Worm (Caenorhabditis elegans) whole organism, L1 larva: ENCODE measurements around the gene clec-47.

Source experiments
- C16A3.4 ChIP-seq: fragments of 150-350 bp; optimal IDR thresholded peaks from 2 replicates; lab custom pipeline; 2014; ENCODE audit warnings: missing biosample characterization, missing genetic modification characterization
- F16B12.6 ChIP-seq: fragments of 150-350 bp; optimal IDR thresholded peaks from 2 replicates; lab custom pipeline; 2014; ENCODE audit warnings: missing biosample characterization, missing genetic modification characterization
- Y116A8C.19 ChIP-seq: sonication (generic microtip); optimal IDR thresholded peaks from 2 replicates; lab custom pipeline; 2016; ENCODE audit warnings: missing compliant biosample characterization, missing genetic modification characterization, borderline replicate concordance
- aly-2 ChIP-seq: fragments of 150-350 bp; optimal IDR thresholded peaks from 2 replicates; lab custom pipeline; 2014; ENCODE audit warnings: missing biosample characterization, missing genetic modification characterization
- blmp-1 ChIP-seq: fragments of 150-350 bp; optimal IDR thresholded peaks from 2 replicates; lab custom pipeline; 2014; ENCODE audit warnings: missing biosample characterization, missing genetic modification characterization
- ceh-63 ChIP-seq: fragments of 200-800 bp; sonication (Bioruptor generic); optimal IDR thresholded peaks from 2 replicates; lab custom pipeline; 2018; ENCODE audit warnings: mild to moderate bottlenecking, missing genetic modification characterization, missing compliant biosample characterization
- ceh-90 ChIP-seq: sonication (generic microtip); optimal IDR thresholded peaks from 2 replicates; lab custom pipeline; 2016; ENCODE audit warnings: missing genetic modification characterization, missing compliant biosample characterization
- ces-1 ChIP-seq: fragments of 150-350 bp; optimal IDR thresholded peaks from 2 replicates; lab custom pipeline; 2014; ENCODE audit warnings: missing biosample characterization, missing genetic modification reagents, missing genetic modification characterization
- dpl-1 ChIP-seq, 3 experiments: fragments of 150-350 bp in 2 of 3; sonication (generic microtip) in 1 of 3; optimal IDR thresholded peaks; 2 replicates each; lab custom pipeline; 2014 to 2017; ENCODE audit warnings: missing biosample characterization in 3 of 3, missing genetic modification characterization in 3 of 3, missing genetic modification reagents in 3 of 3
- efl-1 ChIP-seq, 4 experiments: fragments of 150-350 bp; optimal IDR thresholded peaks in 3 of 4; peaks in 1 of 4; 1 replicate in 1 of 4; 2 replicates in 3 of 4; lab custom pipeline; 2014; ENCODE audit warnings: missing biosample characterization in 2 of 4, missing genetic modification characterization in 2 of 4, missing genetic modification reagents in 2 of 4
- elt-2 ChIP-seq: sonication (generic microtip); optimal IDR thresholded peaks from 2 replicates; lab custom pipeline; 2016; ENCODE audit warnings: missing genetic modification characterization, mild to moderate bottlenecking, inconsistent platforms, missing compliant biosample characterization, missing genetic modification reagents
- elt-3 ChIP-seq, 6 experiments: fragments of 150-350 bp in 1 of 6; sonication (generic microtip); optimal IDR thresholded peaks; 2 replicates each; lab custom pipeline; 2017 to 2018; ENCODE audit warnings: missing biosample characterization in 6 of 6, missing genetic modification characterization in 6 of 6, inconsistent platforms in 1 of 6
- fkh-10 ChIP-seq: sonication (generic microtip); optimal IDR thresholded peaks from 2 replicates; lab custom pipeline; 2017; ENCODE audit warnings: missing biosample characterization, missing genetic modification reagents, missing genetic modification characterization
- fkh-4 ChIP-seq: sonication (generic microtip); optimal IDR thresholded peaks from 2 replicates; lab custom pipeline; 2016; ENCODE audit warnings: missing compliant biosample characterization, missing genetic modification characterization, borderline replicate concordance
- grh-1 ChIP-seq: fragments of 200-800 bp; sonication (Bioruptor generic); IDR thresholded peaks from 2 replicates; pipeline ENCODE4 v1.3.6; 2022; ENCODE audit warnings: missing genetic modification reagents, missing genetic modification characterization, missing compliant biosample characterization
- hpl-2 ChIP-seq: fragments of 150-350 bp; optimal IDR thresholded peaks from 2 replicates; lab custom pipeline; 2014; ENCODE audit warnings: missing biosample characterization, missing genetic modification reagents, missing genetic modification characterization
- irx-1 ChIP-seq: sonication (generic microtip); optimal IDR thresholded peaks from 2 replicates; lab custom pipeline; 2016; ENCODE audit warnings: missing genetic modification characterization, missing compliant biosample characterization
- isw-1 ChIP-seq: fragments of 200-800 bp; sonication (Bioruptor generic); IDR thresholded peaks from 2 replicates; pipeline ENCODE4 v1.3.6; 2022; ENCODE audit warnings: missing genetic modification characterization, missing compliant biosample characterization
- jun-1 ChIP-seq: fragments of 150-350 bp; optimal IDR thresholded peaks from 2 replicates; lab custom pipeline; 2014; ENCODE audit warnings: missing biosample characterization, missing genetic modification reagents, missing genetic modification characterization
- lin-13 ChIP-seq: fragments of 150-350 bp; optimal IDR thresholded peaks from 2 replicates; lab custom pipeline; 2014; ENCODE audit warnings: missing biosample characterization, missing genetic modification reagents, missing genetic modification characterization
- lin-14 ChIP-seq: fragments of 200-800 bp; sonication (Bioruptor generic); optimal IDR thresholded peaks from 2 replicates; lab custom pipeline; 2018; ENCODE audit warnings: mild to moderate bottlenecking, missing genetic modification characterization, moderate library complexity, missing compliant biosample characterization
- lin-15B ChIP-seq: fragments of 150-350 bp; sonication (generic microtip); optimal IDR thresholded peaks from 3 replicates; lab custom pipeline; 2014; ENCODE audit warnings: missing biosample characterization, missing genetic modification characterization
- lin-35 ChIP-seq, 2 experiments: fragments of 150-350 bp; optimal IDR thresholded peaks; 2 replicates each; lab custom pipeline; 2014; ENCODE audit warnings: missing biosample characterization in 2 of 2, missing genetic modification characterization in 2 of 2, missing genetic modification reagents in 2 of 2
- lin-39 ChIP-seq: fragments of 150-350 bp; optimal IDR thresholded peaks from 2 replicates; lab custom pipeline; 2014; ENCODE audit warnings: missing biosample characterization, missing genetic modification reagents, missing genetic modification characterization
- lir-3 ChIP-seq: sonication (generic microtip); optimal IDR thresholded peaks from 2 replicates; lab custom pipeline; 2016; ENCODE audit warnings: mild to moderate bottlenecking, missing genetic modification characterization, moderate library complexity, missing compliant biosample characterization; ENCODE audit not compliant: poor library complexity
- mef-2 ChIP-seq: fragments of 150-350 bp; optimal IDR thresholded peaks from 2 replicates; lab custom pipeline; 2014; ENCODE audit warnings: missing biosample characterization, missing genetic modification characterization
- nhr-19 ChIP-seq: fragments of 200-800 bp; sonication (Bioruptor generic); conservative IDR thresholded peaks from 2 replicates; pipeline ENCODE4 v1.3.6; 2022; ENCODE audit warnings: missing genetic modification characterization, missing compliant biosample characterization
- nhr-20 ChIP-seq: sonication (generic microtip); optimal IDR thresholded peaks from 2 replicates; lab custom pipeline; 2016; ENCODE audit warnings: mild to moderate bottlenecking, missing genetic modification characterization, missing compliant biosample characterization
- nhr-237 ChIP-seq: fragments of 150-350 bp; optimal IDR thresholded peaks from 2 replicates; lab custom pipeline; 2014; ENCODE audit warnings: missing biosample characterization, missing genetic modification characterization
- nhr-28 ChIP-seq: fragments of 150-350 bp; optimal IDR thresholded peaks from 2 replicates; lab custom pipeline; 2014; ENCODE audit warnings: missing biosample characterization, missing genetic modification characterization
- nhr-47 ChIP-seq: sonication (generic microtip); optimal IDR thresholded peaks from 2 replicates; lab custom pipeline; 2016; ENCODE audit warnings: mild to moderate bottlenecking, missing genetic modification characterization, moderate library complexity, missing compliant biosample characterization
- nhr-76 ChIP-seq: sonication (generic microtip); optimal IDR thresholded peaks from 2 replicates; lab custom pipeline; 2017; ENCODE audit warnings: missing biosample characterization, missing genetic modification characterization
- nhr-90 ChIP-seq: sonication (generic microtip); optimal IDR thresholded peaks from 2 replicates; lab custom pipeline; 2016; ENCODE audit warnings: mild to moderate bottlenecking, missing genetic modification characterization, missing compliant biosample characterization; ENCODE audit not compliant: poor library complexity
- pag-3 ChIP-seq: sonication (generic microtip); optimal IDR thresholded peaks from 2 replicates; lab custom pipeline; 2017; ENCODE audit warnings: missing genetic modification characterization, mild to moderate bottlenecking, missing compliant biosample characterization, antibody characterized with exemption, borderline replicate concordance; ENCODE audit not compliant: insufficient read depth
- pax-3 ChIP-seq: fragments of 200-800 bp; sonication (Bioruptor generic); optimal IDR thresholded peaks from 2 replicates; lab custom pipeline; 2018; ENCODE audit warnings: mild to moderate bottlenecking, missing genetic modification characterization, moderate library complexity, missing compliant biosample characterization
- skn-1 ChIP-seq: fragments of 150-350 bp; optimal IDR thresholded peaks from 2 replicates; lab custom pipeline; 2014; ENCODE audit warnings: missing biosample characterization, missing genetic modification characterization
- snpc-4 ChIP-seq: fragments of 150-350 bp; optimal IDR thresholded peaks from 2 replicates; lab custom pipeline; 2014; ENCODE audit warnings: missing biosample characterization, missing genetic modification characterization
- sox-4 ChIP-seq: sonication (generic microtip); optimal IDR thresholded peaks from 2 replicates; lab custom pipeline; 2016; ENCODE audit warnings: missing genetic modification characterization, missing compliant biosample characterization
- sptf-1 ChIP-seq: fragments of 150-350 bp; optimal IDR thresholded peaks from 2 replicates; lab custom pipeline; 2014; ENCODE audit warnings: missing biosample characterization, missing genetic modification characterization
- sup-37 ChIP-seq: fragments of 200-800 bp; sonication (Bioruptor generic); optimal IDR thresholded peaks from 2 replicates; lab custom pipeline; 2018; ENCODE audit warnings: mild to moderate bottlenecking, missing genetic modification characterization, missing compliant biosample characterization
- swsn-7 ChIP-seq: sonication (generic microtip); optimal IDR thresholded peaks from 2 replicates; lab custom pipeline; 2016; ENCODE audit warnings: missing genetic modification characterization, missing compliant biosample characterization
- tbx-2 ChIP-seq: sonication (generic microtip); optimal IDR thresholded peaks from 2 replicates; lab custom pipeline; 2016; ENCODE audit warnings: missing genetic modification characterization, missing compliant biosample characterization
- tlp-1 ChIP-seq: fragments of 150-350 bp; optimal IDR thresholded peaks from 2 replicates; lab custom pipeline; 2014; ENCODE audit warnings: missing biosample characterization, missing genetic modification characterization
- unc-130 ChIP-seq: fragments of 150-350 bp; optimal IDR thresholded peaks from 2 replicates; lab custom pipeline; 2017; ENCODE audit warnings: missing biosample characterization, missing genetic modification characterization, inconsistent platforms
- unc-30 ChIP-seq: sonication (generic microtip); optimal IDR thresholded peaks from 2 replicates; lab custom pipeline; 2017; ENCODE audit warnings: missing biosample characterization, missing genetic modification characterization
- unc-86 ChIP-seq: sonication (generic microtip); optimal IDR thresholded peaks from 2 replicates; lab custom pipeline; 2016; ENCODE audit warnings: missing genetic modification characterization, missing compliant biosample characterization
- unc-98 ChIP-seq: fragments of 200-800 bp; sonication (Bioruptor generic); IDR thresholded peaks from 2 replicates; pipeline ENCODE4 v1.3.6; 2022; ENCODE audit warnings: missing genetic modification characterization, missing compliant biosample characterization
- vab-15 ChIP-seq: sonication (generic microtip); optimal IDR thresholded peaks from 2 replicates; lab custom pipeline; 2017; ENCODE audit warnings: missing genotype, mild to moderate bottlenecking, missing genetic modification characterization, missing compliant biosample characterization
- xbp-1 ChIP-seq: sonication (generic microtip); optimal IDR thresholded peaks from 2 replicates; lab custom pipeline; 2016; ENCODE audit warnings: missing genetic modification characterization, missing compliant biosample characterization
- zip-4 ChIP-seq: fragments of 200-800 bp; sonication (Bioruptor generic); optimal IDR thresholded peaks from 2 replicates; lab custom pipeline; 2018; ENCODE audit warnings: mild to moderate bottlenecking, missing genetic modification characterization, moderate library complexity, missing compliant biosample characterization
- ztf-11 ChIP-seq, 2 experiments: sonication (generic microtip); optimal IDR thresholded peaks; 2 replicates each; lab custom pipeline; 2016 to 2017; ENCODE audit warnings: missing genetic modification characterization in 2 of 2, missing biosample characterization in 1 of 2, missing compliant biosample characterization in 1 of 2
- ztf-4 ChIP-seq: fragments of 150-350 bp; optimal IDR thresholded peaks from 2 replicates; lab custom pipeline; 2014; ENCODE audit warnings: missing biosample characterization, missing genetic modification characterization

Gene clec-47

DNA sequence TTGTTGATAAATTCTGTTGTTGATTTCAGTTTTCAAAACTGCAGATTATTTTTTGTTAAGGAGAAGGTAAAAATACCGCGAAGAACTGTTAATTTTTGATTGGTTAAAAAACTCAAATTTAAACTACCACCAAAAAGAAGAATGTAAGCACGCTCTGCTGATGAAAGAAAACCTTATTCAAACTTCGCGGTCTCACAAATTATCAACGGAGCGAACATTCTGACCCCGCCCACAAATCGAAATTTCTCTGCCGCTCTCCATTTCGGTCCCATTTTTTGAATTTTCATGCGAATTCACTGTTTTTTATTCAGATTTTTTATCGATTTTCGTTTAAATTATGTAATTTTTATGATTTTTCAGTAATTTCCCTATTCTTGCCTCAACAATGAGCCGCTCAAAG lies 14.0 kb downstream of the clec-47 start, which contains the start of gene cyn-3:
Gene cyn-3 (plus strand): TSS at position 361 of the 400 bp plus-strand sequence.
- no peak for TF ChIP-seq Y116A8C.19
- peak; percentile 92 for TF ChIP-seq pax-3
- peak; percentile 90 for TF ChIP-seq skn-1 (tag; lab: Kevin White, UChicago)
- TF ChIP-seq C16A3.4 (tag; lab: Kevin White, UChicago), result peak; percentile 95
- TF ChIP-seq unc-86 (tag; lab: Kevin White, UChicago), result peak; percentile 90
- TF ChIP-seq elt-3 (tag; optimal IDR thresholded peaks at IDR 0.05; lab: Kevin White, UChicago), result peak in 3 of 6 experiments; percentile 29 to 89 (median 83)
- no peak for TF ChIP-seq ceh-90 (tag; lab: Kevin White, UChicago)
- TF ChIP-seq unc-30, result no peak
- peak; percentile 87 for TF ChIP-seq grh-1 (GFP tag; lab: Robert Waterston, UW)
- TF ChIP-seq nhr-20 (tag; lab: Kevin White, UChicago), result peak; percentile 93
- TF ChIP-seq sptf-1, result no peak
- peak; percentile 73 for TF ChIP-seq sox-4 (tag; lab: Kevin White, UChicago)
- peak; percentile 91 to 100 for TF ChIP-seq efl-1 (optimal IDR thresholded peaks at IDR 0.05; lab: Kevin White, UChicago)
- peak; percentile 99 to 100 for TF ChIP-seq efl-1 (GFP tag; optimal IDR thresholded peaks at IDR 0.05 in 1 of 2; lab: Kevin White, UChicago)
- TF ChIP-seq aly-2, result peak; percentile 83
- peak; percentile 99 for TF ChIP-seq dpl-1 (GFP tag; optimal IDR thresholded peaks at IDR 0.05; lab: Kevin White, UChicago)
- peak; percentile 77 for TF ChIP-seq nhr-237 (tag; lab: Kevin White, UChicago)
- TF ChIP-seq tlp-1 (tag; lab: Kevin White, UChicago), result no peak
- TF ChIP-seq snpc-4 (tag; lab: Kevin White, UChicago), result peak; percentile 74
- peak; percentile 91 for TF ChIP-seq isw-1
- peak; percentile 92 for TF ChIP-seq nhr-19 (GFP tag; lab: Robert Waterston, UW)
- peak; percentile 95 for TF ChIP-seq nhr-47 (tag; lab: Kevin White, UChicago)
- peak; percentile 56 for TF ChIP-seq fkh-10 (GFP tag; lab: Kevin White, UChicago)
- peak in 1 of 2 experiments; percentile 17 for TF ChIP-seq ztf-11 (tag; optimal IDR thresholded peaks at IDR 0.05; lab: Kevin White, UChicago)
- TF ChIP-seq ces-1 (GFP tag; lab: Kevin White, UChicago), result no peak
- TF ChIP-seq lir-3, result peak; percentile 64
- TF ChIP-seq jun-1 (tag; lab: Kevin White, UChicago), result peak; percentile 88
- peak; percentile 92 for TF ChIP-seq lin-14 (GFP tag; lab: Kevin White, UChicago)
- TF ChIP-seq sup-37 (GFP tag; lab: Kevin White, UChicago), result peak; percentile 32
- TF ChIP-seq lin-39, result peak; percentile 86
- TF ChIP-seq blmp-1 (tag; lab: Kevin White, UChicago), result peak; percentile 91
- peak; percentile 92 for TF ChIP-seq xbp-1 (tag; lab: Kevin White, UChicago)
- peak; percentile 57 for TF ChIP-seq vab-15 (tag; lab: Kevin White, UChicago)
- no peak for TF ChIP-seq ceh-63 (GFP tag; lab: Kevin White, UChicago)
- peak; percentile 89 for TF ChIP-seq lin-13 (GFP tag; lab: Kevin White, UChicago)
- peak; percentile 94 for TF ChIP-seq tbx-2 (tag; lab: Kevin White, UChicago)
- TF ChIP-seq F16B12.6 (tag; lab: Kevin White, UChicago), result peak; percentile 74
- TF ChIP-seq nhr-76 (tag; lab: Kevin White, UChicago), result no peak
- TF ChIP-seq ztf-4 (tag; lab: Kevin White, UChicago), result peak; percentile 79
- TF ChIP-seq unc-130 (tag; lab: Kevin White, UChicago), result peak; percentile 83
- no peak for TF ChIP-seq nhr-28
- peak; percentile 37 for TF ChIP-seq elt-2
- peak; percentile 31 for TF ChIP-seq fkh-4 (tag; lab: Kevin White, UChicago)
- peak; percentile 85 for TF ChIP-seq nhr-90
- TF ChIP-seq irx-1 (tag; lab: Kevin White, UChicago), result peak; percentile 83
- peak; percentile 100 for TF ChIP-seq lin-35 (GFP tag; optimal IDR thresholded peaks at IDR 0.05; lab: Kevin White, UChicago)
- no peak for TF ChIP-seq hpl-2 (GFP tag; lab: Kevin White, UChicago)
- TF ChIP-seq zip-4 (GFP tag; lab: Kevin White, UChicago), result peak; percentile 52
- TF ChIP-seq pag-3 (tag; lab: Kevin White, UChicago), result no peak
- TF ChIP-seq swsn-7 (tag; lab: Kevin White, UChicago), result peak; percentile 90
- TF ChIP-seq unc-98 (GFP tag; lab: Robert Waterston, UW), result peak; percentile 8; the same call in 1 of the 2 replicates
- peak; percentile 96 for TF ChIP-seq lin-15B (tag; lab: Kevin White, UChicago)
- TF ChIP-seq mef-2, result peak; percentile 73
